Worm (Caenorhabditis elegans): ENCODE measurements around the gene T06E8.2.
A peak's percentile ranks its signal among the peaks of the same experiment; 100 is the strongest.

The T06E8.2 gene

ce11 chrV:10036275-10036674, at the start of gene T06E8.2:
Gene T06E8.2, minus strand, starts transcription at chrV:10036413.
- TF ChIP-seq ceh-36 (tag; optimal IDR thresholded peaks at IDR 0.05) (no peak), hmg-4 (GFP tag; optimal IDR thresholded peaks at IDR 0.05) (peak; percentile 51)

ce11 chrV:10084864-10085263, 48.7 kb upstream of the T06E8.2 start, which contains the start of gene R04B5.6:
Gene R04B5.6, plus strand, starts transcription at chrV:10085164.
- TF ChIP-seq ceh-13 (GFP tag; optimal IDR thresholded peaks at IDR 0.05) (no peak), tbx-11 (GFP tag; IDR thresholded peaks at IDR 0.05) (no peak), hnd-1 (tag; optimal IDR thresholded peaks at IDR 0.05) (no peak), ama-1 (optimal IDR thresholded peaks at IDR 0.05) (no peak), pes-1 (GFP tag; IDR thresholded peaks at IDR 0.05) (no peak), sea-1 (GFP tag; conservative IDR thresholded peaks at IDR 0.05) (no peak), ceh-36 (tag; optimal IDR thresholded peaks at IDR 0.05) (no peak), hmg-4 (GFP tag; optimal IDR thresholded peaks at IDR 0.05) (no peak), hmbx-1 (tag; optimal IDR thresholded peaks at IDR 0.05) (no peak), tbx-37 (GFP tag; conservative IDR thresholded peaks at IDR 0.05) (no peak), B0310.2 (tag; optimal IDR thresholded peaks at IDR 0.05) (no peak), scrt-1 (GFP tag; IDR thresholded peaks at IDR 0.05) (no peak), ets-7 (tag; optimal IDR thresholded peaks at IDR 0.05) (no peak), tra-4 (tag; optimal IDR thresholded peaks at IDR 0.05) (no peak), aly-1 (tag; optimal IDR thresholded peaks at IDR 0.05) (no peak), F13C5.2 (tag; optimal IDR thresholded peaks at IDR 0.05) (no peak), flt-1 (GFP tag; IDR thresholded peaks at IDR 0.05) (no peak)

ce11 chrV:10083999-10084468, 47.8 kb upstream of the T06E8.2 start, which contains the start of gene nhr-12:
Gene nhr-12, minus strand, starts transcription at chrV:10084049.
- TF ChIP-seq scrt-1 (GFP tag; IDR thresholded peaks at IDR 0.05) (no peak), tbx-37 (GFP tag; conservative IDR thresholded peaks at IDR 0.05) (no peak), pes-1 (GFP tag; IDR thresholded peaks at IDR 0.05) (no peak), hmg-4 (GFP tag; optimal IDR thresholded peaks at IDR 0.05) (no peak)

ce11 chrV:10081636-10082035, 45.4 kb upstream of the T06E8.2 start, which contains the start of gene nhr-205:
Gene nhr-205, minus strand, starts transcription at chrV:10081776.
- TF ChIP-seq ets-7 (tag; optimal IDR thresholded peaks at IDR 0.05) (no peak), flt-1 (GFP tag; IDR thresholded peaks at IDR 0.05) (no peak), tra-4 (tag; optimal IDR thresholded peaks at IDR 0.05) (no peak), F13C5.2 (tag; optimal IDR thresholded peaks at IDR 0.05) (no peak), tbx-11 (GFP tag; IDR thresholded peaks at IDR 0.05) (no peak), hmg-4 (GFP tag; optimal IDR thresholded peaks at IDR 0.05) (no peak), ceh-13 (GFP tag; optimal IDR thresholded peaks at IDR 0.05) (no peak), scrt-1 (GFP tag; IDR thresholded peaks at IDR 0.05) (no peak), ceh-36 (tag; optimal IDR thresholded peaks at IDR 0.05) (no peak), aly-1 (tag; optimal IDR thresholded peaks at IDR 0.05) (no peak), sea-1 (GFP tag; conservative IDR thresholded peaks at IDR 0.05) (no peak), tbx-37 (GFP tag; conservative IDR thresholded peaks at IDR 0.05) (no peak), hmbx-1 (tag; optimal IDR thresholded peaks at IDR 0.05) (no peak), hnd-1 (tag; optimal IDR thresholded peaks at IDR 0.05) (no peak), ama-1 (optimal IDR thresholded peaks at IDR 0.05) (no peak), pes-1 (GFP tag; IDR thresholded peaks at IDR 0.05) (no peak)

- TF ChIP-seq ceh-36 (tag; optimal IDR thresholded peaks at IDR 0.05) (no peak), B0310.2 (tag; optimal IDR thresholded peaks at IDR 0.05) (no peak), pes-1 (GFP tag; IDR thresholded peaks at IDR 0.05) (no peak)
These were observed 44.7 kb upstream of the T06E8.2 start for ce11 chrV:10080905-10081304.

ce11 chrV:10078244-10078643, 42.0 kb upstream of the T06E8.2 start, which contains the start of gene R04B5.1:
Gene R04B5.1, minus strand, starts transcription at chrV:10078344.
- no peak for TF ChIP-seq F13C5.2 (tag; optimal IDR thresholded peaks at IDR 0.05)
- TF ChIP-seq tbx-11 (GFP tag; IDR thresholded peaks at IDR 0.05) = no peak
- no peak for TF ChIP-seq sea-1 (GFP tag; conservative IDR thresholded peaks at IDR 0.05)
- TF ChIP-seq B0310.2 (tag; optimal IDR thresholded peaks at IDR 0.05) = no peak
- no peak for TF ChIP-seq tbx-37 (GFP tag; conservative IDR thresholded peaks at IDR 0.05)
- no peak for TF ChIP-seq tra-4 (tag; optimal IDR thresholded peaks at IDR 0.05)
- no peak for TF ChIP-seq aly-1 (tag; optimal IDR thresholded peaks at IDR 0.05)
- no peak for TF ChIP-seq scrt-1 (GFP tag; IDR thresholded peaks at IDR 0.05)
- TF ChIP-seq hnd-1 (tag; optimal IDR thresholded peaks at IDR 0.05) = no peak
- no peak for TF ChIP-seq ceh-36 (tag; optimal IDR thresholded peaks at IDR 0.05)
- TF ChIP-seq ceh-13 (GFP tag; optimal IDR thresholded peaks at IDR 0.05) = no peak
- TF ChIP-seq pes-1 (GFP tag; IDR thresholded peaks at IDR 0.05) = no peak
- TF ChIP-seq hmg-4 (GFP tag; optimal IDR thresholded peaks at IDR 0.05) = no peak
- no peak for TF ChIP-seq ama-1 (optimal IDR thresholded peaks at IDR 0.05)
- no peak for TF ChIP-seq ets-7 (tag; optimal IDR thresholded peaks at IDR 0.05)

ce11 chrV:10075441-10075840, 39.2 kb upstream of the T06E8.2 start, which contains the start of gene F57A8.7:
Gene F57A8.7, plus strand, starts transcription at chrV:10075741.
- TF ChIP-seq aly-1 (tag; optimal IDR thresholded peaks at IDR 0.05) = no peak
- TF ChIP-seq ama-1 (optimal IDR thresholded peaks at IDR 0.05) = no peak
- no peak for TF ChIP-seq B0310.2 (tag; optimal IDR thresholded peaks at IDR 0.05)
- TF ChIP-seq hmbx-1 (tag; optimal IDR thresholded peaks at IDR 0.05) = no peak
- no peak for TF ChIP-seq pes-1 (GFP tag; IDR thresholded peaks at IDR 0.05)
- no peak for TF ChIP-seq ets-7 (tag; optimal IDR thresholded peaks at IDR 0.05)
- no peak for TF ChIP-seq tra-4 (tag; optimal IDR thresholded peaks at IDR 0.05)
- no peak for TF ChIP-seq tbx-37 (GFP tag; conservative IDR thresholded peaks at IDR 0.05)
- no peak for TF ChIP-seq hnd-1 (tag; optimal IDR thresholded peaks at IDR 0.05)
- no peak for TF ChIP-seq hmg-4 (GFP tag; optimal IDR thresholded peaks at IDR 0.05)
- TF ChIP-seq F13C5.2 (tag; optimal IDR thresholded peaks at IDR 0.05) = no peak
- TF ChIP-seq sea-1 (GFP tag; conservative IDR thresholded peaks at IDR 0.05) = no peak
- TF ChIP-seq scrt-1 (GFP tag; IDR thresholded peaks at IDR 0.05) = no peak
- TF ChIP-seq flt-1 (GFP tag; IDR thresholded peaks at IDR 0.05) = no peak
- no peak for TF ChIP-seq tbx-11 (GFP tag; IDR thresholded peaks at IDR 0.05)
- no peak for TF ChIP-seq ceh-36 (tag; optimal IDR thresholded peaks at IDR 0.05)

- no peak for TF ChIP-seq ama-1 (optimal IDR thresholded peaks at IDR 0.05)
- no peak for TF ChIP-seq scrt-1 (GFP tag; IDR thresholded peaks at IDR 0.05)
- no peak for TF ChIP-seq sea-1 (GFP tag; conservative IDR thresholded peaks at IDR 0.05)
- TF ChIP-seq flt-1 (GFP tag; IDR thresholded peaks at IDR 0.05) = no peak
- no peak for TF ChIP-seq pes-1 (GFP tag; IDR thresholded peaks at IDR 0.05)
- no peak for TF ChIP-seq ceh-13 (GFP tag; optimal IDR thresholded peaks at IDR 0.05)
- TF ChIP-seq F13C5.2 (tag; optimal IDR thresholded peaks at IDR 0.05) = no peak
- no peak for TF ChIP-seq aly-1 (tag; optimal IDR thresholded peaks at IDR 0.05)
- TF ChIP-seq tbx-11 (GFP tag; IDR thresholded peaks at IDR 0.05) = no peak
- TF ChIP-seq tbx-37 (GFP tag; conservative IDR thresholded peaks at IDR 0.05) = no peak
- no peak for TF ChIP-seq hnd-1 (tag; optimal IDR thresholded peaks at IDR 0.05)
- TF ChIP-seq B0310.2 (tag; optimal IDR thresholded peaks at IDR 0.05) = no peak
- TF ChIP-seq ets-7 (tag; optimal IDR thresholded peaks at IDR 0.05) = no peak
- TF ChIP-seq hmbx-1 (tag; optimal IDR thresholded peaks at IDR 0.05) = no peak
- TF ChIP-seq ceh-36 (tag; optimal IDR thresholded peaks at IDR 0.05) = no peak
These were observed 37.6 kb upstream of the T06E8.2 start, which contains the start of gene F57A8.6 for ce11 chrV:10073793-10074192. Gene F57A8.6, minus strand, starts transcription at chrV:10073893.

Measured in whole organism, early embryonic.